Fruit fly (Drosophila melanogaster): ENCODE data around the gene ttm2.

Gene ttm2

DNA sequence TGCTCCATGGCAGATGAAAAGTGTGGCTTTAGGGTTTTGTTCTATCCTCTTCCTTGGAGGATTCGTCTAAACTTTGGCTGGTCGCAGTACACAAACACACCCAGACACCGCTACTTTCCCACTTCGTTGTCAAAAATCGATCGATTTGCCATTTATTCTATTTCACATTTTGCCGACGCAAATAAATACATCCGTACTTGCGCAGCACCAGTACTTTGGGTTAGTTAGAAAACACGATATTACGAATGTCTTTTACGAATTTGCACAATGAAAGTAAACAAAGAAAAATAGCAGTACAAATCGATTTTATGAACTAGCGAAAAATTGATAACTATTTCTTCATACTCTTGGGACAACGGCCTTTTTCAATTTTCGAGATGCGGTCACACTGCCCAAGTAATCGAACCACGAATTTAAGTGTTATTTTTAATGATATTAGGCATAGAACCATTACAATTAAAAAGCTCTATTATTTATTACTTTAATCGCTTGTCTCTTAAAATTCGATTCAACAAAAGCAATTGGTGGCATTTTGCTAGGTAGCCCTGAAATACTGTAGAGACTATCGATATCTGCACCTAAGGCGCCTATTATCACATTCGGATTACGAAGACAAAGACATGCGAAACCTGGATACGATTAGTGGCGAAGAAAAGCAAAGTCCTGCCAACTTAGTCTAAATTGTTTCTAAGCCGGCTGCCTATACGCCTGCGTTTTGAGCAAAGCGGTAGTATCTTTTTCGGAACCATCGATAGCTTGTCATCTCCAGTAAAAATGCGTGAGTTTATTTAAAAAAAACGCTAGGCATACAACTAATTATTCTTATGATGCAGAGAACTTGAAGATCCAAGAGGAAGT lies 17.1 kb upstream of the ttm2 start, which contains the start of the genes DIP2 and wac (continued):
- TF ChIP-seq Hr78 (GFP tag; optimal IDR thresholded peaks at IDR 0.05) (no peak), CG8944 (GFP tag; optimal IDR thresholded peaks at IDR 0.05) (peak; percentile 84), unc-4 (GFP tag; IDR thresholded peaks at IDR 0.05; ENCODE audit: partially characterized antibody) (peak; percentile 95), CG1233 (GFP tag; optimal IDR thresholded peaks at IDR 0.05) (peak; percentile 49), lbe (GFP tag; optimal IDR thresholded peaks at IDR 0.05) (peak; percentile 69), Meics (GFP tag; optimal IDR thresholded peaks at IDR 0.05) (no peak), CG12155 (GFP tag; optimal IDR thresholded peaks at IDR 0.05) (peak; percentile 82), CTCF (GFP tag; optimal IDR thresholded peaks at IDR 0.05) (peak; percentile 59), Neu2 (GFP tag; optimal IDR thresholded peaks at IDR 0.05; ENCODE audit: borderline replicate concordance) (peak; percentile 22), CG7839 (tag; optimal IDR thresholded peaks at IDR 0.05) (no peak), sqz (GFP tag; optimal IDR thresholded peaks at IDR 0.05) (no peak), ham (GFP tag; IDR thresholded peaks at IDR 0.05) (peak; percentile 14; the same call in 1 of the 2 replicates), CG17186 (GFP tag; optimal IDR thresholded peaks at IDR 0.05) (peak; percentile 84), Dp (GFP tag; optimal IDR thresholded peaks at IDR 0.05) (peak; percentile 77), Deaf1 (tag; optimal IDR thresholded peaks at IDR 0.05) (peak; percentile 89), fru (optimal IDR thresholded peaks at IDR 0.05) (no peak), NfI (GFP tag; optimal IDR thresholded peaks at IDR 0.05) (peak; percentile 70), CG10462 (GFP tag; optimal IDR thresholded peaks at IDR 0.05) (peak; percentile 41), Sry-β (GFP tag; optimal IDR thresholded peaks at IDR 0.05) (peak; percentile 13), CG33213 (GFP tag; optimal IDR thresholded peaks at IDR 0.05) (peak; percentile 91), CG7928 (GFP tag; optimal IDR thresholded peaks at IDR 0.05) (peak; percentile 95), toy (GFP tag; IDR thresholded peaks at IDR 0.05) (no peak), NC2α (GFP tag; optimal IDR thresholded peaks at IDR 0.05) (peak; percentile 61), B-H1 (GFP tag; IDR thresholded peaks at IDR 0.05) (0 out of 3 replicates have a peak, but pooled peaks have one; percentile 17), eve (GFP tag; optimal IDR thresholded peaks at IDR 0.05) (no peak), CG8388 (GFP tag; optimal IDR thresholded peaks at IDR 0.05) (peak; percentile 28), CG13624 (GFP tag; optimal IDR thresholded peaks at IDR 0.05) (peak; percentile 88), chn (GFP tag; optimal IDR thresholded peaks at IDR 0.05) (peak; percentile 83), tio (GFP tag; optimal IDR thresholded peaks at IDR 0.05) (no peak), CG10267 (tag; optimal IDR thresholded peaks at IDR 0.05) (peak; percentile 79), mam (GFP tag; optimal IDR thresholded peaks at IDR 0.05) (peak; percentile 93), H15 (GFP tag; IDR thresholded peaks at IDR 0.05) (peak; percentile 62; the same call in 1 of the 3 replicates), eyg (GFP tag; optimal IDR thresholded peaks at IDR 0.05) (peak; percentile 88), Med (GFP tag) (peak; percentile 98), CG8089 (GFP tag; optimal IDR thresholded peaks at IDR 0.05) (peak; percentile 73), fd3F (GFP tag; optimal IDR thresholded peaks at IDR 0.05) (peak; percentile 4), CG4730 (GFP tag; IDR thresholded peaks at IDR 0.05) (peak; percentile 62), CG15601 (tag; optimal IDR thresholded peaks at IDR 0.05) (peak; percentile 71), CG4854 (GFP tag; optimal IDR thresholded peaks at IDR 0.05) (peak; percentile 59), insv (GFP tag; optimal IDR thresholded peaks at IDR 0.05) (peak in 1 of 2 experiments; percentile 49), CG15514 (GFP tag; optimal IDR thresholded peaks at IDR 0.05) (peak; percentile 97), Scr (GFP tag; IDR thresholded peaks at IDR 0.05; ENCODE audit: partially characterized antibody) (peak; percentile 91), CG3065 (GFP tag; optimal IDR thresholded peaks at IDR 0.05) (peak; percentile 64), CG7372 (GFP tag; IDR thresholded peaks at IDR 0.05) (peak; percentile 52), run (tag; optimal IDR thresholded peaks at IDR 0.05) (no peak), Camta (GFP tag; optimal IDR thresholded peaks at IDR 0.05) (peak; percentile 50), CG34422 (GFP tag; IDR thresholded peaks at IDR 0.05) (peak; percentile 82), CG13123 (GFP tag; optimal IDR thresholded peaks at IDR 0.05) (peak; percentile 60), Asciz (GFP tag; optimal IDR thresholded peaks at IDR 0.05) (no peak)
